Worm (Caenorhabditis elegans): ENCODE results near the gene F44E2.4.

DNA sequence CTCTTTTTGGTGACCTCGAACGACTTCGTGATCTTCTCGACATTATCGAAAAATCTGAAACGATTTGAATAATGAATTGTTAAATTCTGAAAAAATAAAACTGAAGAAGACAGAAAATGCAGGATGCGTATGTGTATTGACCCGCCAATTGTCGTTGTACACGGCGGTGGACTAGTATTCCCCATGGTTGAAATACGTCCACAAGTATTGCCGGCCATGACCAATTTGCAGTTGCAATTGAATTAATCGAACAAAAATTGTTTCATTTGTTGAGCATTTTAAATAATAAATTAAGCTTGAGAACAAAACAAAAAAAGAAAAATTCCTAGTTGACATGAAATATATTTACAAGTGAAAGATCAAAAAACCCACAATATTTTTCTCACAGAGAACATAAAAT, 9.0 kb downstream of the F44E2.4 start, which contains the start of gene F44E2.3:
- TF ChIP-seq efl-1 (GFP tag; optimal IDR thresholded peaks at IDR 0.05): no peak
- no peak for TF ChIP-seq lag-1 (GFP tag; IDR thresholded peaks at IDR 0.05)
- no peak for TF ChIP-seq unc-130 (GFP tag; optimal IDR thresholded peaks at IDR 0.05)
- no peak for TF ChIP-seq F37B4.10 (GFP tag; IDR thresholded peaks at IDR 0.05)
- TF ChIP-seq ceh-100 (GFP tag; IDR thresholded peaks at IDR 0.05): no peak
- TF ChIP-seq zfh-2 (GFP tag; conservative IDR thresholded peaks at IDR 0.05): no peak
- no peak for TF ChIP-seq C06A6.2 (GFP tag; conservative IDR thresholded peaks at IDR 0.05)
